Worm (Caenorhabditis elegans) whole organism, L2 larva: ENCODE data around the gene fbxc-24.

Experiments used
- ceh-82 ChIP-seq: fragments of 150-350 bp; optimal IDR thresholded peaks from 2 replicates; lab custom pipeline; 2014; ENCODE audit warnings: missing biosample characterization, missing genetic modification characterization
- egl-27 ChIP-seq: sonication (generic microtip); optimal IDR thresholded peaks from 3 replicates; lab custom pipeline; 2017; ENCODE audit warnings: missing biosample characterization, missing genetic modification reagents, missing genetic modification characterization
- lin-39 ChIP-seq: fragments of 150-350 bp; optimal IDR thresholded peaks from 2 replicates; lab custom pipeline; 2014; ENCODE audit warnings: missing biosample characterization, missing genetic modification reagents, missing genetic modification characterization
- mdl-1 ChIP-seq, 2 experiments: fragments of 150-350 bp in 1 of 2; sonication (generic microtip) in 1 of 2; optimal IDR thresholded peaks; 2 replicates each; lab custom pipeline; 2017; ENCODE audit warnings: missing biosample characterization in 2 of 2, missing genetic modification characterization in 2 of 2
- nhr-11 ChIP-seq: fragments of 150-350 bp; optimal IDR thresholded peaks from 2 replicates; lab custom pipeline; 2014; ENCODE audit warnings: missing biosample characterization, missing genetic modification characterization
- nhr-23 ChIP-seq: fragments of 150-350 bp; optimal IDR thresholded peaks from 2 replicates; lab custom pipeline; 2014; ENCODE audit warnings: missing biosample characterization, missing genetic modification reagents, missing genetic modification characterization

DNA sequence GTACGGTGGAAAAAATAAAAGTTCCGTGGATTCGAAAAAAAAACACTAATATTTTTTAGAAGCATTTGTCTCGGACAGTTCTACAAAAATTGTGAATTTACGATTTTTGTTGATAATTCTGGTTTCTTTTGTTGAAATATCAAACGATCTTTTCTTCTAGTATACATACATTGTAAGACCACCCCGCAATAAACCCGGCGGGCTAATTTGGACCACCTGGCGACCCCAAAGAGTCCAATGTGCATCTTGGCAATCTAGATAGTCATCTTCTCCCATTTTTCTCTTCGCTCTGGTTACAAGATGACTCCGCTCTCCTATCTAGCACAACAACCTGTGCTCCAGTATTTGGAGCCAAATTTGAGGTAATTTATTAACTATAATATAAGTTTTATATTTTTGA lies 6.3 kb upstream of the fbxc-24 start, which contains the start of gene fbxc-29:
- TF ChIP-seq ceh-82 (tag; lab: Kevin White, UChicago) (no peak), mdl-1 (tag; optimal IDR thresholded peaks at IDR 0.05; lab: Kevin White, UChicago) (no peak), nhr-11 (no peak), egl-27 (tag; lab: Kevin White, UChicago) (no peak), nhr-23 (tag; lab: Kevin White, UChicago) (no peak), lin-39 (tag; lab: Kevin White, UChicago) (no peak)
